Worm (Caenorhabditis elegans) whole organism, L4/young adult: ENCODE measurements around the gene K02E7.1.

Experiments
- dao-5 ChIP-seq: sonication (generic microtip); optimal IDR thresholded peaks from 2 replicates; lab custom pipeline; 2016; ENCODE audit warnings: missing genotype, missing genetic modification characterization, moderate library complexity, missing compliant biosample characterization
- him-1 ChIP-seq: sonication (generic microtip); optimal IDR thresholded peaks from 2 replicates; lab custom pipeline; 2016; ENCODE audit warnings: missing genotype, missing genetic modification reagents, missing genetic modification characterization, missing compliant biosample characterization

DNA sequence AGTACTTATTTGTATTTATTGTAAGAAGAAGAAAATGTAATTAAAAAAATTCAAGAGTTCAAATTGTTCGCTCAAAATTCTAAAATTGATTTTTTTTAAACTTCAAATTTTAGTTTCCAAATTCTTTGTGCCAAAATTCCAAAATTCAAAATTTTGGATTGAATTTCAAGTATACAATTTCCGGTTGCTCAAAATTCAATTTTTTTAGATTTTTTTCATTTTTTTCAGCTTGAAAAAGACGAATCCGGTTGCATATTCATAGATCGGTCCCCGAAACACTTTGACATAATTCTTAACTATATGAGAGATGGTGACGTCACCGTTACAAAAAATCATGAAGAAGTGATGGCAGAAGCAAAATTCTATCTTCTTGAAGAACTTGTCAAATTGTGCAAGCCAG, 10.9 kb upstream of the K02E7.1 start, which contains the start of gene K02E7.4:
- TF ChIP-seq him-1 (tag; lab: Kevin White, UChicago) (no peak), dao-5 (tag; lab: Kevin White, UChicago) (no peak)
